Worm (Caenorhabditis elegans): ENCODE data around the gene ttr-36.

The ttr-36 gene

DNA sequence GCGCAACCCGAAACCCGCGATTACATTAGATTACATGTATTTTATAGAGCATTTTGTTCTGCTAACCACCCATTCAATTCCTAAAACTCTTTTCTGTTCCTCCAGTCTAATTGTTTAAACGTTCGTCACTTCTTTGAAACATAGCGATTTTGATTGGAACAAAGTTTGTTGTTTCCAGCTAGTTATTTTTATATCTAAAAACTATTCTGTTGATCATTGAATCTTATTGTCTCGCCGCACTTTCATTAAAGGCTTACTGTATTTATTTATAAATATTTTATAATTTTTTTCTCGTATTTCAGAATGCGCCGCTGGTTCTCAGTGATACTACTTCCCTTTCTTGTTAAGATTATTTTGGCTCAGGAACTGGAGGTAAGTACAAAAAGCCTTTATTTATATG lies 32.0 kb downstream of the ttr-36 start, which contains the start of gene T14E8.2:
Gene T14E8.2, plus strand, starts transcription at position 301 of the 400 bp plus-strand sequence.
- TF ChIP-seq pqm-1 (tag; optimal IDR thresholded peaks at IDR 0.05) (no peak), ceh-6 (GFP tag; optimal IDR thresholded peaks at IDR 0.05) (no peak)

DNA sequence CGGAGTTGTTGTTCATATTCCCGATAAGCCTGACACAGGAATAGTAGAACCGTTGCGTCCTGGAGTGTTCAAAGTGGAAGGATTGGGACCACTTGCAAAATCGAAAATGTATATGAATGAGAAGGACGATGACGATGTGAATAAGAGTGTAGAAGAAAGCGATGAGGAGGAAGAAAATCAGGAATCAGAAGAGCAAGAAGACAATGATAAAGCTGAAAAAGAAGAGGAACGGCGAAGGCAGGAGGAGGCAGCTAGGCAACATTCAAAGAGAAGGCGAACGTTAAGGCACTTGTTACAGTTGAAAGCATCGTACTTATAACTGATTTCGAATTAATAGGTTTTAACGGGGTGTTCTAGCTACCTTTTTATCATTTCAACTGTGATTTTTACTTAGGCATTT lies 32.9 kb downstream of the ttr-36 start:
- TF ChIP-seq che-1 (tag; optimal IDR thresholded peaks at IDR 0.05), result no peak
- no peak for TF ChIP-seq fkh-10 (GFP tag; optimal IDR thresholded peaks at IDR 0.05)
- no peak for TF ChIP-seq sox-4 (tag; optimal IDR thresholded peaks at IDR 0.05)
- TF ChIP-seq fkh-6 (tag; optimal IDR thresholded peaks at IDR 0.05), result no peak
- TF ChIP-seq lin-11 (tag; optimal IDR thresholded peaks at IDR 0.05), result no peak
- TF ChIP-seq odd-2 (tag; optimal IDR thresholded peaks at IDR 0.05), result no peak
- no peak for TF ChIP-seq C38D4.7 (GFP tag; optimal IDR thresholded peaks at IDR 0.05)
- TF ChIP-seq sdc-2 (tag; optimal IDR thresholded peaks at IDR 0.05), result no peak
- no peak for TF ChIP-seq pha-4 (tag; optimal IDR thresholded peaks at IDR 0.05)
- no peak for TF ChIP-seq ceh-19 (GFP tag; optimal IDR thresholded peaks at IDR 0.05)
- TF ChIP-seq ets-4 (tag; optimal IDR thresholded peaks at IDR 0.05), result no peak
- no peak for TF ChIP-seq ceh-14 (tag; optimal IDR thresholded peaks at IDR 0.05)

DNA sequence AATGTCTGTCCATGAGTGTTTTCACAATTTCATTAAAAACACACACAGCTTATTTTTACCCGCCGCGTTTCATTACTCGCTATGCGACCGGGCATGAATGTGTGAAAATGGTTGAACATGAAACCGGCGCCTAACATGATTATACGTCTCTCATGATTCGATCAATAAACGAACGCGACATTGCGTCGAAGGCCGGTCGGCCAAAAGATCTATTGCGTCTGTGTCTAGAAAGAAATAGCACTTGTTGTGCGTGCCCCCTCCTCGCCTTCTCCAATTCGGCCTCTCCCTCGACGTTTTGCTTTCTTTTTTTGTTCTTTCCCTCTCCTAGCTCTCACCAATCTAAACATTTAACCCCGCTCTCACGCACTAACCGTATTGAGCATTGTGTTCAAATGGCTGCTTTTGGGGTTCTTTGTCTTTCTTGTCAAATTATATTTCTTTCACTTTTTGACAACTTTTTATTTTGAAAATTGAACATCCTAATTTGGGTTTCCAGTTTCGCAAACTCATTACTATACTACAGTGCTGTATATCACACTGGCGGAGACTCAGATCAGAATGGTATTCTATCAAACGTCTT lies 40.4 kb downstream of the ttr-36 start:
- TF ChIP-seq hlh-8 (tag; optimal IDR thresholded peaks at IDR 0.05) (no peak), rnt-1 (tag; optimal IDR thresholded peaks at IDR 0.05) (no peak), fkh-10 (GFP tag; optimal IDR thresholded peaks at IDR 0.05) (no peak), che-1 (tag; optimal IDR thresholded peaks at IDR 0.05) (no peak), nhr-11 (tag; optimal IDR thresholded peaks at IDR 0.05) (no peak), unc-42 (tag; optimal IDR thresholded peaks at IDR 0.05) (no peak), nfya-1 (tag; optimal IDR thresholded peaks at IDR 0.05) (no peak), ceh-19 (GFP tag; optimal IDR thresholded peaks at IDR 0.05) (no peak), ceh-48 (tag; optimal IDR thresholded peaks at IDR 0.05) (no peak), ceh-34 (tag; optimal IDR thresholded peaks at IDR 0.05) (no peak), hlh-6 (tag; optimal IDR thresholded peaks at IDR 0.05) (no peak), eyg-1 (tag; optimal IDR thresholded peaks at IDR 0.05) (no peak), ceh-22 (tag; optimal IDR thresholded peaks at IDR 0.05) (no peak), ceh-30 (tag; optimal IDR thresholded peaks at IDR 0.05) (no peak), odd-2 (tag; optimal IDR thresholded peaks at IDR 0.05) (no peak), fax-1 (tag; optimal IDR thresholded peaks at IDR 0.05) (no peak), sox-4 (tag; optimal IDR thresholded peaks at IDR 0.05) (no peak)

DNA sequence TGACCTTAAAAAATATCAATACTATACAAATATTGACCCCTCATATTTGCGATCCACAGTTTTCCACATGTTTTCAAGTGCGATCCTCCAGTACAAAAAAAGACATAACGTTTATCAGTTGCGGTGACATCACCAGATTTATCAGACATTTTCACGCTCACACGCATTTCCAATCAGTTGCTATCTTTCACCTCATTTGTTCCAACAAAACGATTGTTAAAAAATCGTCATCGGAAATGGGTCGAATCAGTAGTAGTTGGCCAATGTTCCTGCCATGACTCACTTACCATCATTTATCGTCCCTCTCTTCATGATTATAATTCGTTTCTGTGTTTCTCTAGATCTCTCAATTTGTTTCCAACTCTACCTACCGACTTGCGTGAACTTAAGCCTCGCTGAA lies 41.0 kb downstream of the ttr-36 start:
- TF ChIP-seq elt-2 (tag; optimal IDR thresholded peaks at IDR 0.05), result peak; percentile 83
- no peak for TF ChIP-seq nfya-1 (tag; optimal IDR thresholded peaks at IDR 0.05)

DNA sequence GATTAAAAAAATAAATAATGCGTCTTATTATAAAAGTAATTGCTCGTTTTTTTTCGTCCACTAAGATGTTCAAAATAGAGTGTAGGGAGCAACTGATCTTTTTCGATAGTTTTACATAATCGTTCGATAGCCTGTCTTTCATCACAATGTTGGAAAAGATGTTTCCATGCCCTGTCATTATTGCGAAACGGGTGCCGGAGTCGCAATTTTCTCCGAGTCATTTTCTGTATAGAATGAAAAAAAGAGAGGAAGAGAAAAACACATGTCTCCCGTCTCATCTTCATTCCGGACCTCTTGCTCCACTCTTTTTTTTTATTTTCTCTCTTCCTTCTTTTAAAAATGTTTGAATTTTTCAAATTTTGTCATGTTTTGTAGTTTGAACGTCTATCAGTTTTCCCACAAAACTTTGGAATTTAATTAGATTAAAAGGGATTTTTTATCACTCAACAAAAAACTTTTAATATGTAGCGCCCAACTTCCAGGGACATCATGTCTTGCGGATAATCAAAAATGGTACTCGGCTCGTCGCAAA lies 42.1 kb downstream of the ttr-36 start, which contains the start of gene svh-2:
Gene svh-2, plus strand, starts transcription at position 482 of the 532 bp plus-strand sequence.
- no peak for TF ChIP-seq ceh-24 (tag; optimal IDR thresholded peaks at IDR 0.05)
- TF ChIP-seq hlh-8 (tag; optimal IDR thresholded peaks at IDR 0.05), result no peak
- TF ChIP-seq nhr-11 (tag; optimal IDR thresholded peaks at IDR 0.05), result no peak
- no peak for TF ChIP-seq lim-6 (tag; optimal IDR thresholded peaks at IDR 0.05)
- no peak for TF ChIP-seq eyg-1 (tag; optimal IDR thresholded peaks at IDR 0.05)
- TF ChIP-seq hlh-6 (tag; optimal IDR thresholded peaks at IDR 0.05), result no peak
- TF ChIP-seq ceh-30 (tag; optimal IDR thresholded peaks at IDR 0.05), result no peak
- TF ChIP-seq T23F11.4 (GFP tag; optimal IDR thresholded peaks at IDR 0.05), result no peak
- TF ChIP-seq ceh-22 (tag; optimal IDR thresholded peaks at IDR 0.05), result no peak
- no peak for TF ChIP-seq mec-3 (tag; optimal IDR thresholded peaks at IDR 0.05; ENCODE audit: borderline replicate concordance)
- TF ChIP-seq npax-4 (tag; optimal IDR thresholded peaks at IDR 0.05), result no peak
- TF ChIP-seq ttx-3 (tag; optimal IDR thresholded peaks at IDR 0.05), result no peak
- no peak for TF ChIP-seq pqm-1 (tag; optimal IDR thresholded peaks at IDR 0.05)
- no peak for TF ChIP-seq ref-2 (tag; optimal IDR thresholded peaks at IDR 0.05)
- TF ChIP-seq fkh-10 (GFP tag; optimal IDR thresholded peaks at IDR 0.05), result no peak
- no peak for TF ChIP-seq pha-2 (tag; optimal IDR thresholded peaks at IDR 0.05)
- no peak for TF ChIP-seq elt-4 (tag; optimal IDR thresholded peaks at IDR 0.05)
- no peak for TF ChIP-seq unc-3 (GFP tag; conservative IDR thresholded peaks at IDR 0.05)
- no peak for TF ChIP-seq unc-3 (tag; optimal IDR thresholded peaks at IDR 0.05)
